Fruit fly (Drosophila melanogaster) whole organism, embryonic: Measurements from ENCODE around the gene AstCC.

Experiments used
- Antp ChIP-seq: fragments of 200-800 bp; sonication (Bioruptor generic); optimal IDR thresholded peaks from 3 replicates; lab custom pipeline; 2016; ENCODE audit warnings: missing biosample characterization, missing genetic modification characterization
- Asciz ChIP-seq: fragments of 200-800 bp; sonication (Bioruptor generic); optimal IDR thresholded peaks from 2 replicates; lab custom pipeline; 2017; ENCODE audit warnings: missing biosample characterization, mild to moderate bottlenecking, missing genetic modification characterization, missing genetic modification reagents
- BEAF-32 ChIP-seq: fragments of 200-800 bp; sonication (Bioruptor generic); optimal IDR thresholded peaks from 3 replicates; lab custom pipeline; 2017; ENCODE audit warnings: missing biosample characterization, missing genetic modification characterization, mild to moderate bottlenecking, moderate library complexity, missing genetic modification reagents
- C15 ChIP-seq: fragments of 200-800 bp; sonication (Bioruptor generic); IDR thresholded peaks from 3 replicates; pipeline ENCODE4 v1.3.6; 2022; ENCODE audit warnings: missing biosample characterization, missing genetic modification characterization
- CG11398 ChIP-seq: fragments of 200-800 bp; sonication (Bioruptor generic); optimal IDR thresholded peaks from 2 replicates; lab custom pipeline; 2016; ENCODE audit warnings: missing biosample characterization, missing genetic modification characterization
- CG14710 ChIP-seq: fragments of 200-800 bp; sonication (Bioruptor generic); optimal IDR thresholded peaks from 3 replicates; lab custom pipeline; 2019; ENCODE audit warnings: missing biosample characterization, mild to moderate bottlenecking, missing genetic modification characterization, moderate library complexity
- CG2116 ChIP-seq: fragments of 200-800 bp; sonication (Bioruptor generic); optimal IDR thresholded peaks from 3 replicates; lab custom pipeline; 2018; ENCODE audit warnings: missing biosample characterization, mild to moderate bottlenecking, missing genetic modification characterization
- CG2889 ChIP-seq: fragments of 200-800 bp; sonication (Bioruptor generic); IDR thresholded peaks from 3 replicates; pipeline ENCODE4 v1.3.6; 2022; ENCODE audit warnings: missing biosample characterization, missing genetic modification characterization
- CG30403 ChIP-seq: fragments of 200-800 bp; sonication (Bioruptor generic); optimal IDR thresholded peaks from 3 replicates; lab custom pipeline; 2016; ENCODE audit warnings: missing biosample characterization, missing genetic modification characterization
- CG34224 ChIP-seq: fragments of 200-800 bp; sonication (Bioruptor generic); IDR thresholded peaks from 3 replicates; pipeline ENCODE4 v1.3.6; 2022; ENCODE audit warnings: missing biosample characterization, missing genetic modification characterization; ENCODE audit not compliant: partially characterized antibody
- CG3838 ChIP-seq: fragments of 200-800 bp; sonication (Bioruptor generic); optimal IDR thresholded peaks from 3 replicates; lab custom pipeline; 2016; ENCODE audit warnings: missing biosample characterization, missing genetic modification characterization
- CG42726 ChIP-seq: fragments of 200-800 bp; sonication (Bioruptor generic); IDR thresholded peaks from 2 replicates; pipeline ENCODE4 v1.3.6; 2022; ENCODE audit warnings: missing biosample characterization, missing genetic modification characterization; ENCODE audit not compliant: partially characterized antibody
- CG6683 ChIP-seq: fragments of 200-800 bp; sonication (Bioruptor generic); optimal IDR thresholded peaks from 2 replicates; lab custom pipeline; 2017; ENCODE audit warnings: missing biosample characterization, mild to moderate bottlenecking, missing genetic modification characterization, missing genetic modification reagents
- CG6854 ChIP-seq: fragments of 200-800 bp; sonication (Bioruptor generic); optimal IDR thresholded peaks from 3 replicates; lab custom pipeline; 2017; ENCODE audit warnings: missing biosample characterization, mild to moderate bottlenecking, missing genetic modification characterization
- CG7963 ChIP-seq: fragments of 200-800 bp; sonication (Bioruptor generic); IDR thresholded peaks from 3 replicates; pipeline ENCODE4 v1.3.6; 2022; ENCODE audit warnings: missing biosample characterization, missing genetic modification characterization; ENCODE audit not compliant: partially characterized antibody
- CG9437 ChIP-seq: fragments of 200-800 bp; sonication (Bioruptor generic); optimal IDR thresholded peaks from 2 replicates; lab custom pipeline; 2018; ENCODE audit warnings: missing biosample characterization, mild to moderate bottlenecking, missing genetic modification characterization
- D19B ChIP-seq: fragments of 200-800 bp; sonication (Bioruptor generic); optimal IDR thresholded peaks from 2 replicates; lab custom pipeline; 2017; ENCODE audit warnings: missing biosample characterization, mild to moderate bottlenecking, missing genetic modification characterization
- Doc3 ChIP-seq: fragments of 200-800 bp; sonication (Bioruptor generic); IDR thresholded peaks from 3 replicates; pipeline ENCODE4 v1.3.6; 2022; ENCODE audit warnings: missing biosample characterization, missing genetic modification characterization; ENCODE audit not compliant: partially characterized antibody
- Dp ChIP-seq: fragments of 200-800 bp; sonication (Bioruptor generic); optimal IDR thresholded peaks from 2 replicates; lab custom pipeline; 2018; ENCODE audit warnings: missing biosample characterization, mild to moderate bottlenecking, missing genetic modification characterization, moderate library complexity
- Dref ChIP-seq: fragments of 200-800 bp; sonication (Bioruptor generic); IDR thresholded peaks from 2 replicates; pipeline ENCODE4 v1.3.6; 2022; ENCODE audit warnings: missing biosample characterization, missing genetic modification characterization
- E2f2 ChIP-seq: fragments of 200-800 bp; sonication (Bioruptor generic); IDR thresholded peaks from 2 replicates; pipeline ENCODE4 v1.3.6; 2022; ENCODE audit warnings: missing biosample characterization, missing genetic modification characterization
- MBD-R2 ChIP-seq: fragments of 200-800 bp; sonication (Bioruptor generic); IDR thresholded peaks from 2 replicates; pipeline ENCODE4 v1.3.6; 2022; ENCODE audit warnings: missing biosample characterization, missing genetic modification characterization
- Med ChIP-seq: fragments of 200-800 bp; sonication (Bioruptor generic); peaks from one replicate; lab custom pipeline; 2016; ENCODE audit warnings: missing biosample characterization, missing genetic modification characterization, mild to moderate bottlenecking, inconsistent platforms, moderate library complexity
- Mrtf ChIP-seq: fragments of 200-800 bp; sonication (Bioruptor generic); IDR thresholded peaks from 3 replicates; pipeline ENCODE4 v1.3.6; 2022; ENCODE audit warnings: missing biosample characterization, missing genetic modification characterization
- Nf-YA ChIP-seq: fragments of 200-800 bp; sonication (Bioruptor generic); IDR thresholded peaks from 2 replicates; pipeline ENCODE4 v1.3.6; 2022; ENCODE audit warnings: missing biosample characterization, missing genetic modification characterization
- NfI ChIP-seq: fragments of 200-800 bp; sonication (Bioruptor generic); optimal IDR thresholded peaks from 3 replicates; lab custom pipeline; 2018; ENCODE audit warnings: missing biosample characterization, mild to moderate bottlenecking, missing genetic modification characterization, moderate library complexity
- Opbp ChIP-seq: fragments of 200-800 bp; sonication (Bioruptor generic); IDR thresholded peaks from 3 replicates; pipeline ENCODE4 v1.3.6; 2022; ENCODE audit warnings: missing biosample characterization, missing genetic modification characterization; ENCODE audit not compliant: partially characterized antibody
- Rfx ChIP-seq: fragments of 200-800 bp; sonication (Bioruptor generic); IDR thresholded peaks from 2 replicates; pipeline ENCODE4 v1.3.6; 2022; ENCODE audit warnings: missing biosample characterization, missing genetic modification characterization
- amos ChIP-seq: fragments of 200-800 bp; sonication (Bioruptor generic); IDR thresholded peaks from 2 replicates; pipeline ENCODE4 v1.3.6; 2022; ENCODE audit warnings: missing biosample characterization, missing genetic modification characterization; ENCODE audit not compliant: partially characterized antibody
- ato ChIP-seq: fragments of 200-800 bp; sonication (Bioruptor generic); IDR thresholded peaks from 2 replicates; pipeline ENCODE4 v1.3.6; 2022; ENCODE audit warnings: missing biosample characterization, missing genetic modification characterization; ENCODE audit not compliant: partially characterized antibody
- az2 ChIP-seq: fragments of 200-800 bp; sonication (Bioruptor generic); optimal IDR thresholded peaks from 3 replicates; lab custom pipeline; 2016; ENCODE audit warnings: missing biosample characterization, missing genetic modification characterization
- ci ChIP-seq: fragments of 200-800 bp; sonication (Bioruptor generic); IDR thresholded peaks from 3 replicates; pipeline ENCODE4 v1.3.6; 2022; ENCODE audit warnings: missing biosample characterization, missing genetic modification characterization
- corto ChIP-seq: fragments of 200-800 bp; sonication (Bioruptor generic); optimal IDR thresholded peaks from 2 replicates; lab custom pipeline; 2016; ENCODE audit warnings: missing biosample characterization, mild to moderate bottlenecking, missing genetic modification characterization, moderate library complexity
- crp ChIP-seq, 2 experiments: fragments of 200-800 bp; sonication (Bioruptor generic); optimal IDR thresholded peaks; 2 replicates in 1 of 2; 3 replicates in 1 of 2; lab custom pipeline; 2017; ENCODE audit warnings: missing biosample characterization in 2 of 2, missing genetic modification characterization in 2 of 2, mild to moderate bottlenecking in 1 of 2, moderate library complexity in 1 of 2
- esg ChIP-seq: fragments of 200-800 bp; sonication (Bioruptor generic); conservative IDR thresholded peaks from 2 replicates; pipeline ENCODE4 v1.3.6; 2022; ENCODE audit warnings: missing biosample characterization, missing genetic modification characterization
- ind ChIP-seq: fragments of 200-800 bp; sonication (Bioruptor generic); optimal IDR thresholded peaks from 3 replicates; lab custom pipeline; 2016; ENCODE audit warnings: missing biosample characterization, missing genetic modification characterization
- inv ChIP-seq: fragments of 200-800 bp; sonication (Bioruptor generic); IDR thresholded peaks from 2 replicates; pipeline ENCODE4 v1.3.6; 2022; ENCODE audit warnings: missing biosample characterization, missing genetic modification characterization; ENCODE audit not compliant: partially characterized antibody
- jumu ChIP-seq: fragments of 200-800 bp; sonication (Bioruptor generic); optimal IDR thresholded peaks from 3 replicates; lab custom pipeline; 2016; ENCODE audit warnings: missing biosample characterization, missing genetic modification characterization
- kay ChIP-seq: fragments of 200-800 bp; sonication (Bioruptor generic); optimal IDR thresholded peaks from 2 replicates; lab custom pipeline; 2016; ENCODE audit warnings: missing biosample characterization, missing genetic modification characterization
- klu ChIP-seq: fragments of 200-800 bp; sonication (Bioruptor generic); IDR thresholded peaks from 2 replicates; pipeline ENCODE4 v1.3.6; 2022; ENCODE audit warnings: missing biosample characterization, missing genetic modification characterization
- knrl ChIP-seq: fragments of 200-800 bp; sonication (Bioruptor generic); IDR thresholded peaks from 3 replicates; pipeline ENCODE4 v1.3.6; 2022; ENCODE audit warnings: missing biosample characterization, missing genetic modification characterization; ENCODE audit not compliant: partially characterized antibody
- peb ChIP-seq: fragments of 200-800 bp; sonication (Bioruptor generic); IDR thresholded peaks from 2 replicates; pipeline ENCODE4 v1.3.6; 2022; ENCODE audit warnings: missing biosample characterization, missing genetic modification characterization
- phol ChIP-seq: fragments of 200-800 bp; sonication (Bioruptor generic); optimal IDR thresholded peaks from 3 replicates; lab custom pipeline; 2018; ENCODE audit warnings: missing biosample characterization, mild to moderate bottlenecking, missing genetic modification characterization, moderate library complexity
- sna ChIP-seq: fragments of 200-800 bp; sonication (Bioruptor generic); IDR thresholded peaks from 2 replicates; pipeline ENCODE4 v1.3.6; 2022; ENCODE audit warnings: missing biosample characterization, missing genetic modification characterization; ENCODE audit not compliant: partially characterized antibody
- sr ChIP-seq: fragments of 200-800 bp; sonication (Bioruptor generic); IDR thresholded peaks from 3 replicates; pipeline ENCODE4 v1.3.6; 2022; ENCODE audit warnings: missing biosample characterization, missing genetic modification characterization
- tna ChIP-seq: fragments of 200-800 bp; sonication (Bioruptor generic); IDR thresholded peaks from 2 replicates; pipeline ENCODE4 v1.3.6; 2022; ENCODE audit warnings: missing biosample characterization, missing genetic modification characterization; ENCODE audit not compliant: partially characterized antibody
- unc-4 ChIP-seq: fragments of 200-800 bp; sonication (Bioruptor generic); IDR thresholded peaks from 2 replicates; pipeline ENCODE4 v1.3.6; 2022; ENCODE audit warnings: missing biosample characterization, missing genetic modification characterization; ENCODE audit not compliant: partially characterized antibody
- zen2 ChIP-seq: fragments of 200-800 bp; sonication (Bioruptor generic); IDR thresholded peaks from 3 replicates; pipeline ENCODE4 v1.3.6; 2022; ENCODE audit warnings: missing biosample characterization, missing genetic modification characterization; ENCODE audit not compliant: partially characterized antibody

The AstCC gene

DNA sequence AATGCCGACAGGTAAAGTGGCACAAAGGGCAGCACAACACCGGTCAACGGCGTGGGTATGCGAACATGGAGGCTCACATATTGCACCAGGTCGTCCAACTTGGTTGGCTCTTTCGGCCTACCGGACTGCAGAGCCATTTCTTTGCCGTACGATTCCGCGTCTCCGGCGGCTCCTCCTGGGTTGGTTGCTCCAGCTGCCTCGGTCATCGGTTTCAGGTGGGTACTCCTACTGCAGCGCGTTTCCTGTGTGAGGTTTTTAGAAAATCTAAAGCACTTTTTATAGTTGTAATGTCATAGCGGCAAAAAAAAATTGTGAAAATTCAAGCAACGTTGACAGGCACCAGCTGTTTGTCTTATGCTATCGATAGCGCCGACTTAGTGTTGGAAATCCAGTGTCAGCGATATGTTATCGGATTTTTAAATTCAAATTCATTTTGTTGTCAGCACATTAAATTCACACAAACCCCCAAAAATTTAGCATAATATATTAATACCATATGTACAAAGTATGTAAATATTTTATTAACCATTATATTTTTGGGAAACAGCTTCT is 35.0 kb upstream of the AstCC start, which contains the start of gene CG6230:
Gene CG6230, minus strand, starts transcription at position 354 of the 552 bp plus-strand sequence.
- TF ChIP-seq BEAF-32 (GFP tag; lab: Kevin White, UChicago) (peak; percentile 70), knrl (GFP tag; lab: Robert Waterston, UW) (peak; percentile 61; the same call in 2 of the 3 replicates), NfI (GFP tag; lab: Kevin White, UChicago) (no peak), sr (GFP tag; lab: Robert Waterston, UW) (no peak), CG9437 (no peak), CG2889 (GFP tag; lab: Robert Waterston, UW) (no peak), CG6854 (GFP tag; lab: Kevin White, UChicago) (no peak), ato (GFP tag; lab: Robert Waterston, UW) (peak; percentile 64), CG42726 (GFP tag; lab: Robert Waterston, UW) (no peak), E2f2 (GFP tag; lab: Robert Waterston, UW) (peak; percentile 90), phol (tag; lab: Kevin White, UChicago) (peak; percentile 14), CG11398 (GFP tag; lab: Kevin White, UChicago) (no peak), CG6683 (GFP tag; lab: Kevin White, UChicago) (no peak), CG34224 (peak; percentile 73), peb (no peak), Med (GFP tag; lab: Kevin White, UChicago) (no peak), ci (GFP tag; lab: Robert Waterston, UW) (peak; percentile 30; the same call in 1 of the 3 replicates), Antp (GFP tag; lab: Kevin White, UChicago) (no peak), CG7963 (GFP tag; lab: Robert Waterston, UW) (peak; percentile 11; the same call in 1 of the 3 replicates), esg (GFP tag; lab: Robert Waterston, UW) (no peak), sna (peak; percentile 60), Doc3 (GFP tag; lab: Robert Waterston, UW) (peak; percentile 51; the same call in 1 of the 3 replicates), amos (GFP tag; lab: Robert Waterston, UW) (peak; percentile 71), Dp (GFP tag; lab: Kevin White, UChicago) (peak; percentile 84), kay (GFP tag; lab: Kevin White, UChicago) (no peak), Asciz (GFP tag; lab: Kevin White, UChicago) (no peak), zen2 (GFP tag; lab: Robert Waterston, UW) (peak; percentile 72; the same call in 2 of the 3 replicates), jumu (GFP tag; lab: Kevin White, UChicago) (no peak), unc-4 (GFP tag; lab: Robert Waterston, UW) (peak; percentile 68), C15 (no peak), CG3838 (GFP tag; lab: Kevin White, UChicago) (no peak), inv (GFP tag; lab: Robert Waterston, UW) (0 out of 2 replicates have a peak, but pooled peaks have one; percentile 34), corto (GFP tag; lab: Kevin White, UChicago) (no peak), Mrtf (GFP tag; lab: Robert Waterston, UW) (no peak), Opbp (GFP tag; lab: Robert Waterston, UW) (peak; percentile 67; the same call in 2 of the 3 replicates), crp (GFP tag; optimal IDR thresholded peaks at IDR 0.05; lab: Kevin White, UChicago) (peak; percentile 31 to 91), Rfx (GFP tag; lab: Robert Waterston, UW) (no peak), CG14710 (tag; lab: Kevin White, UChicago) (peak; percentile 3), tna (0 out of 2 replicates have a peak, but pooled peaks have one; percentile 37), Nf-YA (GFP tag; lab: Robert Waterston, UW) (no peak), klu (GFP tag; lab: Robert Waterston, UW) (no peak), Dref (GFP tag; lab: Robert Waterston, UW) (peak; percentile 86), az2 (GFP tag; lab: Kevin White, UChicago) (no peak), ind (no peak), MBD-R2 (GFP tag; lab: Robert Waterston, UW) (peak; percentile 88), CG2116 (GFP tag; lab: Kevin White, UChicago) (peak; percentile 86), CG30403 (no peak), D19B (no peak)
